Fruit fly (Drosophila melanogaster): ENCODE data around the gene CG8112.

The CG8112 gene

DNA sequence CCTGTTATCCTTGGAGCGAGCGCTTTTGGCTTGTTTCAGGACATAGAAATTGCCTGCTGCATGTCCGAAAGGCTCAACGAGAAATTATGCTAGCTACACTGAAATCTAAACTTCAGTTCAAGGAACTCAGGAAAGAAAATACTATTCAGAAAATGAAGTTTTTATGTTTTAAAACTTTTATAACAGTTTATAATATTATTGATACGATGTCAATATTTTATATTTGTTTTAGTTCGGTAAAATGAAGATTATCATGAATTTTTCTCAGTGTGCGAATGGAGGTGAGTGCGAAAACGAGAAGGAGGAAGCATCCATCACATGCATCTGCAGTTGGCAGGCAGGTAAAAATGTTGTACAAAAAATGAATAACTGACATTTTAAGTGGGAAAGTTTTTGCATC, 33.6 kb downstream of the CG8112 start (continued):
- TF ChIP-seq pdm3 (GFP tag; optimal IDR thresholded peaks at IDR 0.05), result peak; percentile 83
- peak; percentile 86 for TF ChIP-seq Smox (GFP tag; optimal IDR thresholded peaks at IDR 0.05)
- peak; percentile 81 for TF ChIP-seq lz (GFP tag; optimal IDR thresholded peaks at IDR 0.05)
- peak; percentile 56 for TF ChIP-seq CG9139 (GFP tag; optimal IDR thresholded peaks at IDR 0.05)
- peak; percentile 79 for TF ChIP-seq cyc (GFP tag; optimal IDR thresholded peaks at IDR 0.05)
- peak; percentile 85 for TF ChIP-seq CG6163 (GFP tag; IDR thresholded peaks at IDR 0.05)
- TF ChIP-seq Blimp-1 (GFP tag; optimal IDR thresholded peaks at IDR 0.05), result peak; percentile 26
- peak; percentile 59 for TF ChIP-seq CG11294 (GFP tag; IDR thresholded peaks at IDR 0.05)
- peak; percentile 88 for TF ChIP-seq CG34406 (GFP tag; optimal IDR thresholded peaks at IDR 0.05)
- peak; percentile 64 for TF ChIP-seq CG11902 (GFP tag; optimal IDR thresholded peaks at IDR 0.05)
- peak; percentile 85 for TF ChIP-seq topi (GFP tag; optimal IDR thresholded peaks at IDR 0.05)
- no peak for TF ChIP-seq Hr38 (GFP tag; optimal IDR thresholded peaks at IDR 0.05)
- TF ChIP-seq dsx (GFP tag; optimal IDR thresholded peaks at IDR 0.05; ENCODE audit: poor library complexity, severe bottlenecking), result peak; percentile 75
- peak; percentile 89 for TF ChIP-seq esn (GFP tag; optimal IDR thresholded peaks at IDR 0.05)
- TF ChIP-seq CG11762 (GFP tag; optimal IDR thresholded peaks at IDR 0.05; ENCODE audit: insufficient read depth), result peak; percentile 71
- peak; percentile 88 for TF ChIP-seq eg (GFP tag; IDR thresholded peaks at IDR 0.05)
- TF ChIP-seq acj6 (GFP tag; optimal IDR thresholded peaks at IDR 0.05), result peak; percentile 88
- TF ChIP-seq CG31627 (GFP tag; optimal IDR thresholded peaks at IDR 0.05), result peak; percentile 70
- peak; percentile 59 for TF ChIP-seq CG1621 (tag; optimal IDR thresholded peaks at IDR 0.05)
- peak; percentile 61 for TF ChIP-seq dac (GFP tag; optimal IDR thresholded peaks at IDR 0.05)
- TF ChIP-seq Sox14 (GFP tag; optimal IDR thresholded peaks at IDR 0.05), result peak; percentile 62
- peak; percentile 62 for TF ChIP-seq Gug (GFP tag; IDR thresholded peaks at IDR 0.05)
- TF ChIP-seq fd59A (GFP tag; optimal IDR thresholded peaks at IDR 0.05), result peak; percentile 53
- peak; percentile 84 for TF ChIP-seq achi (GFP tag; optimal IDR thresholded peaks at IDR 0.05)
- peak; percentile 86 for TF ChIP-seq CG3919 (GFP tag; optimal IDR thresholded peaks at IDR 0.05)
- TF ChIP-seq CG3032 (tag; optimal IDR thresholded peaks at IDR 0.05), result peak; percentile 74
- peak; percentile 68 for TF ChIP-seq Hr39 (GFP tag; optimal IDR thresholded peaks at IDR 0.05)
- TF ChIP-seq CG10631 (GFP tag; optimal IDR thresholded peaks at IDR 0.05), result peak; percentile 77
- peak; percentile 64 for TF ChIP-seq vri (GFP tag; optimal IDR thresholded peaks at IDR 0.05)

DNA sequence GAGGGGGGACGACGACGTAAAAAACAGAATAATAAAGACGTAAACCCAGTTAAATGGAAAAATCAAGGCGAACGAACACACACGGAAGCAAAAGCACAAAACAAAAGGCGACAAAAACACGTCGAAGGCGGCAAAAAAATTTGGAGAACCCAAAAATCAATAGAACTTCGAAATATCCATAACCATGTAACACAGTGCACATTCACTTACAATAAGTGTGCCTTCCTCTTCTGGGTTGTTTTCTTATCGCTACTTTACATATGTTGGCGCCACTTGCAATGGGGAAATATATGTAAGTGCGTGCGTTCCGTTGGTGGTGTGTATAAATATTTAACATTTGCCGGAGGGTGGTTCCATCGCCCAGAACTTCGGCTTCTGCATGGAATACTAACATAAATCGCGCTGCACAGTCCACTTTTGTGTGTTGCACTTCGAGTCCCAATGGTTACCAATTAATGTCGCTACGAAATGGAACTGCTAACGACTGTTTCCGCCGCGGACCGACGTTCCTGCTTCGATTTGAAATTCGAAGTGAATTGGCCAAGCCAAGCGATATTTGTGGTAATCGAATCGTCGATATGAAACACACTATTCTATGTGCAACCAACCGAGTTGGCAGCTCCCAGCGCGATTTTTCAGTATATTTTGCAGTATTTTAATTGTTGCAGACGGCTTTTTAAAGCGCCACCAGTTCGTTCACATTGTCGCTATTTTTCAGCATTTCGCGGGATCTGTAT, 34.6 kb downstream of the CG8112 start, which contains the start of the genes CG9801 and Nasp:
Gene CG9801, minus strand, starts transcription at position 542 of the 737 bp plus-strand sequence.
Gene Nasp, plus strand, starts transcription at position 665 of the 737 bp plus-strand sequence.
- TF ChIP-seq Gug (GFP tag; IDR thresholded peaks at IDR 0.05) (no peak), fd59A (GFP tag; optimal IDR thresholded peaks at IDR 0.05) (no peak), CG7368 (GFP tag; optimal IDR thresholded peaks at IDR 0.05) (peak; percentile 21), lz (GFP tag; optimal IDR thresholded peaks at IDR 0.05) (peak; percentile 45), Sox14 (GFP tag; optimal IDR thresholded peaks at IDR 0.05) (peak; percentile 18), spab (GFP tag; optimal IDR thresholded peaks at IDR 0.05) (no peak), CG6163 (GFP tag; IDR thresholded peaks at IDR 0.05) (peak; percentile 59; the same call in 2 of the 3 replicates), CG31627 (GFP tag; optimal IDR thresholded peaks at IDR 0.05) (peak; percentile 21), Sox102F (GFP tag; optimal IDR thresholded peaks at IDR 0.05) (peak; percentile 5), Smox (GFP tag; optimal IDR thresholded peaks at IDR 0.05) (peak; percentile 55), CG10669 (GFP tag; optimal IDR thresholded peaks at IDR 0.05) (peak; percentile 4), CG1621 (tag; optimal IDR thresholded peaks at IDR 0.05) (peak; percentile 22), CG11902 (GFP tag; optimal IDR thresholded peaks at IDR 0.05) (no peak), vri (GFP tag; optimal IDR thresholded peaks at IDR 0.05) (peak; percentile 33), fd85E (GFP tag; optimal IDR thresholded peaks at IDR 0.05) (peak; percentile 27), esn (GFP tag; optimal IDR thresholded peaks at IDR 0.05) (peak; percentile 4), CG9139 (GFP tag; optimal IDR thresholded peaks at IDR 0.05) (peak; percentile 35), Eip78C (GFP tag) (peak; percentile 64), CG32006 (GFP tag; optimal IDR thresholded peaks at IDR 0.05) (peak; percentile 1), CG6854 (GFP tag; optimal IDR thresholded peaks at IDR 0.05) (peak; percentile 15), CG3919 (GFP tag; optimal IDR thresholded peaks at IDR 0.05) (peak; percentile 37), Met (GFP tag; optimal IDR thresholded peaks at IDR 0.05) (peak; percentile 34), fkh (GFP tag; optimal IDR thresholded peaks at IDR 0.05) (peak; percentile 36), CG8119 (GFP tag; IDR thresholded peaks at IDR 0.05) (0 out of 3 replicates have a peak, but pooled peaks have one; percentile 20), svp (GFP tag) (peak; percentile 79), net (GFP tag; optimal IDR thresholded peaks at IDR 0.05) (no peak), pdm3 (GFP tag; optimal IDR thresholded peaks at IDR 0.05) (peak; percentile 3), topi (GFP tag; optimal IDR thresholded peaks at IDR 0.05) (peak; percentile 26), Sox15 (GFP tag; optimal IDR thresholded peaks at IDR 0.05) (no peak), CG3032 (tag; optimal IDR thresholded peaks at IDR 0.05) (no peak)
